Worm (Caenorhabditis elegans) whole organism, late embryonic: ENCODE data around the gene grl-5.

Source experiments
- ahr-1 ChIP-seq: sonication (generic microtip); optimal IDR thresholded peaks from 2 replicates; lab custom pipeline; 2016; ENCODE audit warnings: missing genetic modification characterization, missing compliant biosample characterization
- ama-1 ChIP-seq: fragments of 150-350 bp; optimal IDR thresholded peaks from 2 replicates; lab custom pipeline; 2014
- ceh-31 ChIP-seq: sonication (generic microtip); optimal IDR thresholded peaks from 2 replicates; lab custom pipeline; 2016; ENCODE audit warnings: missing genetic modification characterization, missing compliant biosample characterization
- dmd-4 ChIP-seq: sonication (generic microtip); optimal IDR thresholded peaks from 2 replicates; lab custom pipeline; 2016; ENCODE audit warnings: borderline replicate concordance, missing genetic modification characterization, missing compliant biosample characterization
- nfya-1 ChIP-seq: sonication (generic microtip); optimal IDR thresholded peaks from 2 replicates; lab custom pipeline; 2017; ENCODE audit warnings: missing genetic modification characterization, mild to moderate bottlenecking, missing compliant biosample characterization, antibody characterized with exemption, moderate library complexity
- pha-4 ChIP-seq: fragments of 150-350 bp; optimal IDR thresholded peaks from 2 replicates; lab custom pipeline; 2018; ENCODE audit warnings: missing biosample characterization, missing genetic modification reagents, missing genetic modification characterization
- pqm-1 ChIP-seq: sonication (generic microtip); optimal IDR thresholded peaks from 2 replicates; lab custom pipeline; 2016; ENCODE audit warnings: missing genetic modification characterization, missing compliant biosample characterization
- sox-2 ChIP-seq: fragments of 200-800 bp; sonication (Bioruptor generic); IDR thresholded peaks from 2 replicates; pipeline ENCODE4 v1.3.6; 2022; ENCODE audit warnings: missing genetic modification reagents, missing genetic modification characterization, missing compliant biosample characterization

DNA sequence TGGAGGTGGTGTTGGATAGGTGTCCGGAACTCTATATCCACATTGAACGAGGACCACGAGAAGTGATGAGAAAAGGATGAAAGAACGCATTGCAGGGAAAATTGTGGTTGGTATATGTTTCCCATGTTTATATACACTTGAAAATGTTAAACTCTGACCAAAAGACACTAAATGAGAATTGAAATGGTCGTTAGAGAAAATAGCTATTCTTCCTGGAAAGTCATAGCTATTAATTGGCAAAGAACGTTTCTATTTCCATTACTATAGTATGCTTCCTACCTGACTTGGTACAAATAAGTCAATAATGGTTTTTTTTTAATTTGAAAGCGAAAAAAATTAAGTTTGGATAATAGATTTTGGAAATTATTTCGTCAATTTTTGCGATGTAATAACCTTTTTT, 2.2 kb upstream of the grl-5 start, which contains the start of gene Y47D7A.18:
- TF ChIP-seq nfya-1 (tag; lab: Kevin White, UChicago) (no peak), ama-1 (lab: Kevin White, UChicago) (no peak), pqm-1 (tag; lab: Kevin White, UChicago) (no peak), sox-2 (GFP tag; lab: Robert Waterston, UW) (no peak), pha-4 (tag; lab: Kevin White, UChicago) (no peak), dmd-4 (tag; lab: Kevin White, UChicago) (no peak), ahr-1 (tag; lab: Kevin White, UChicago) (no peak), ceh-31 (no peak)
